Worm (Caenorhabditis elegans) whole organism, L1 larva: ENCODE data around the gene rpl-34.

Source experiments
- C04F5.9 ChIP-seq: sonication (generic microtip); optimal IDR thresholded peaks from 2 replicates; lab custom pipeline; 2016; ENCODE audit warnings: missing genetic modification characterization, missing compliant biosample characterization
- C16A3.4 ChIP-seq: fragments of 150-350 bp; optimal IDR thresholded peaks from 2 replicates; lab custom pipeline; 2014; ENCODE audit warnings: missing biosample characterization, missing genetic modification characterization
- F16B12.6 ChIP-seq: fragments of 150-350 bp; optimal IDR thresholded peaks from 2 replicates; lab custom pipeline; 2014; ENCODE audit warnings: missing biosample characterization, missing genetic modification characterization
- aly-2 ChIP-seq: fragments of 150-350 bp; optimal IDR thresholded peaks from 2 replicates; lab custom pipeline; 2014; ENCODE audit warnings: missing biosample characterization, missing genetic modification characterization
- ama-1 ChIP-seq: fragments of 150-350 bp; optimal IDR thresholded peaks from 2 replicates; lab custom pipeline; 2014
- blmp-1 ChIP-seq: fragments of 150-350 bp; optimal IDR thresholded peaks from 2 replicates; lab custom pipeline; 2014; ENCODE audit warnings: missing biosample characterization, missing genetic modification characterization
- ceh-63 ChIP-seq: fragments of 200-800 bp; sonication (Bioruptor generic); optimal IDR thresholded peaks from 2 replicates; lab custom pipeline; 2018; ENCODE audit warnings: mild to moderate bottlenecking, missing genetic modification characterization, missing compliant biosample characterization
- ceh-82 ChIP-seq, 3 experiments: fragments of 150-350 bp in 1 of 3; sonication (generic microtip) in 2 of 3; optimal IDR thresholded peaks; 2 replicates each; lab custom pipeline; 2014 to 2017; ENCODE audit warnings: missing biosample characterization in 3 of 3, missing genetic modification characterization in 3 of 3
- ceh-88 ChIP-seq: fragments of 200-800 bp; sonication (Bioruptor generic); IDR thresholded peaks from 2 replicates; pipeline ENCODE4 v1.3.6; 2022; ENCODE audit warnings: missing genetic modification characterization, missing compliant biosample characterization
- ces-1 ChIP-seq: fragments of 150-350 bp; optimal IDR thresholded peaks from 2 replicates; lab custom pipeline; 2014; ENCODE audit warnings: missing biosample characterization, missing genetic modification reagents, missing genetic modification characterization
- dpl-1 ChIP-seq, 3 experiments: fragments of 150-350 bp in 2 of 3; sonication (generic microtip) in 1 of 3; optimal IDR thresholded peaks; 2 replicates each; lab custom pipeline; 2014 to 2017; ENCODE audit warnings: missing biosample characterization in 3 of 3, missing genetic modification characterization in 3 of 3, missing genetic modification reagents in 3 of 3
- elt-2 ChIP-seq: sonication (generic microtip); optimal IDR thresholded peaks from 2 replicates; lab custom pipeline; 2016; ENCODE audit warnings: missing genetic modification characterization, mild to moderate bottlenecking, inconsistent platforms, missing compliant biosample characterization, missing genetic modification reagents
- fkh-10 ChIP-seq: sonication (generic microtip); optimal IDR thresholded peaks from 2 replicates; lab custom pipeline; 2017; ENCODE audit warnings: missing biosample characterization, missing genetic modification reagents, missing genetic modification characterization
- fkh-8 ChIP-seq: sonication (generic microtip); optimal IDR thresholded peaks from 2 replicates; lab custom pipeline; 2016; ENCODE audit warnings: mild to moderate bottlenecking, missing genetic modification characterization, missing compliant biosample characterization
- grh-1 ChIP-seq: fragments of 200-800 bp; sonication (Bioruptor generic); IDR thresholded peaks from 2 replicates; pipeline ENCODE4 v1.3.6; 2022; ENCODE audit warnings: missing genetic modification reagents, missing genetic modification characterization, missing compliant biosample characterization
- hpl-2 ChIP-seq: fragments of 150-350 bp; optimal IDR thresholded peaks from 2 replicates; lab custom pipeline; 2014; ENCODE audit warnings: missing biosample characterization, missing genetic modification reagents, missing genetic modification characterization
- lin-13 ChIP-seq: fragments of 150-350 bp; optimal IDR thresholded peaks from 2 replicates; lab custom pipeline; 2014; ENCODE audit warnings: missing biosample characterization, missing genetic modification reagents, missing genetic modification characterization
- lin-35 ChIP-seq, 2 experiments: fragments of 150-350 bp; optimal IDR thresholded peaks; 2 replicates each; lab custom pipeline; 2014; ENCODE audit warnings: missing biosample characterization in 2 of 2, missing genetic modification characterization in 2 of 2, missing genetic modification reagents in 2 of 2
- lir-3 ChIP-seq: sonication (generic microtip); optimal IDR thresholded peaks from 2 replicates; lab custom pipeline; 2016; ENCODE audit warnings: mild to moderate bottlenecking, missing genetic modification characterization, moderate library complexity, missing compliant biosample characterization; ENCODE audit not compliant: poor library complexity
- lsy-2 ChIP-seq, 2 experiments: fragments of 150-350 bp; optimal IDR thresholded peaks; 2 replicates each; lab custom pipeline; 2014; ENCODE audit warnings: missing biosample characterization in 2 of 2, missing genetic modification characterization in 2 of 2
- mdl-1 ChIP-seq, 2 experiments: fragments of 150-350 bp; optimal IDR thresholded peaks; 2 replicates each; lab custom pipeline; 2014 to 2017; ENCODE audit warnings: missing biosample characterization in 2 of 2, missing genetic modification characterization in 2 of 2, inconsistent platforms in 1 of 2
- mef-2 ChIP-seq: fragments of 150-350 bp; optimal IDR thresholded peaks from 2 replicates; lab custom pipeline; 2014; ENCODE audit warnings: missing biosample characterization, missing genetic modification characterization
- nhr-19 ChIP-seq: fragments of 200-800 bp; sonication (Bioruptor generic); conservative IDR thresholded peaks from 2 replicates; pipeline ENCODE4 v1.3.6; 2022; ENCODE audit warnings: missing genetic modification characterization, missing compliant biosample characterization
- nhr-20 ChIP-seq: sonication (generic microtip); optimal IDR thresholded peaks from 2 replicates; lab custom pipeline; 2016; ENCODE audit warnings: mild to moderate bottlenecking, missing genetic modification characterization, missing compliant biosample characterization
- nhr-237 ChIP-seq: fragments of 150-350 bp; optimal IDR thresholded peaks from 2 replicates; lab custom pipeline; 2014; ENCODE audit warnings: missing biosample characterization, missing genetic modification characterization
- nhr-28 ChIP-seq: fragments of 150-350 bp; optimal IDR thresholded peaks from 2 replicates; lab custom pipeline; 2014; ENCODE audit warnings: missing biosample characterization, missing genetic modification characterization
- nhr-76 ChIP-seq: sonication (generic microtip); optimal IDR thresholded peaks from 2 replicates; lab custom pipeline; 2017; ENCODE audit warnings: missing biosample characterization, missing genetic modification characterization
- nhr-90 ChIP-seq: sonication (generic microtip); optimal IDR thresholded peaks from 2 replicates; lab custom pipeline; 2016; ENCODE audit warnings: mild to moderate bottlenecking, missing genetic modification characterization, missing compliant biosample characterization; ENCODE audit not compliant: poor library complexity
- pag-3 ChIP-seq: sonication (generic microtip); optimal IDR thresholded peaks from 2 replicates; lab custom pipeline; 2017; ENCODE audit warnings: missing genetic modification characterization, mild to moderate bottlenecking, missing compliant biosample characterization, antibody characterized with exemption, borderline replicate concordance; ENCODE audit not compliant: insufficient read depth
- pax-3 ChIP-seq: fragments of 200-800 bp; sonication (Bioruptor generic); optimal IDR thresholded peaks from 2 replicates; lab custom pipeline; 2018; ENCODE audit warnings: mild to moderate bottlenecking, missing genetic modification characterization, moderate library complexity, missing compliant biosample characterization
- pqm-1 ChIP-seq: sonication (generic microtip); optimal IDR thresholded peaks from 3 replicates; lab custom pipeline; 2017; ENCODE audit warnings: missing biosample characterization, missing genetic modification characterization
- rnt-1 ChIP-seq: sonication (generic microtip); optimal IDR thresholded peaks from 2 replicates; lab custom pipeline; 2016; ENCODE audit warnings: mild to moderate bottlenecking, missing genetic modification characterization, moderate library complexity, missing compliant biosample characterization
- snpc-4 ChIP-seq: fragments of 150-350 bp; optimal IDR thresholded peaks from 2 replicates; lab custom pipeline; 2014; ENCODE audit warnings: missing biosample characterization, missing genetic modification characterization
- snu-23 ChIP-seq: sonication (generic microtip); optimal IDR thresholded peaks from 2 replicates; lab custom pipeline; 2016; ENCODE audit warnings: missing genetic modification characterization, missing compliant biosample characterization
- sup-37 ChIP-seq: fragments of 200-800 bp; sonication (Bioruptor generic); optimal IDR thresholded peaks from 2 replicates; lab custom pipeline; 2018; ENCODE audit warnings: mild to moderate bottlenecking, missing genetic modification characterization, missing compliant biosample characterization
- tbx-2 ChIP-seq: sonication (generic microtip); optimal IDR thresholded peaks from 2 replicates; lab custom pipeline; 2016; ENCODE audit warnings: missing genetic modification characterization, missing compliant biosample characterization
- unc-130 ChIP-seq: fragments of 150-350 bp; optimal IDR thresholded peaks from 2 replicates; lab custom pipeline; 2017; ENCODE audit warnings: missing biosample characterization, missing genetic modification characterization, inconsistent platforms
- unc-30 ChIP-seq: sonication (generic microtip); optimal IDR thresholded peaks from 2 replicates; lab custom pipeline; 2017; ENCODE audit warnings: missing biosample characterization, missing genetic modification characterization
- unc-86 ChIP-seq: sonication (generic microtip); optimal IDR thresholded peaks from 2 replicates; lab custom pipeline; 2016; ENCODE audit warnings: missing genetic modification characterization, missing compliant biosample characterization
- vab-15 ChIP-seq: sonication (generic microtip); optimal IDR thresholded peaks from 2 replicates; lab custom pipeline; 2017; ENCODE audit warnings: missing genotype, mild to moderate bottlenecking, missing genetic modification characterization, missing compliant biosample characterization
- xbp-1 ChIP-seq: sonication (generic microtip); optimal IDR thresholded peaks from 2 replicates; lab custom pipeline; 2016; ENCODE audit warnings: missing genetic modification characterization, missing compliant biosample characterization
- zag-1 ChIP-seq: fragments of 150-350 bp; optimal IDR thresholded peaks from 2 replicates; lab custom pipeline; 2014; ENCODE audit warnings: missing biosample characterization, missing genetic modification characterization
- ztf-11 ChIP-seq, 2 experiments: sonication (generic microtip); optimal IDR thresholded peaks; 2 replicates each; lab custom pipeline; 2016 to 2017; ENCODE audit warnings: missing genetic modification characterization in 2 of 2, missing biosample characterization in 1 of 2, missing compliant biosample characterization in 1 of 2

Gene rpl-34

ce11 chrIV:12268272-12269045, at the start of gene rpl-34, which contains the start of gene ppm-1.H (continued):
- no peak for TF ChIP-seq ztf-11 (tag; optimal IDR thresholded peaks at IDR 0.05; lab: Kevin White, UChicago)
- TF ChIP-seq lir-3 (tag; lab: Kevin White, UChicago) = no peak
- TF ChIP-seq zag-1 (tag; lab: Kevin White, UChicago) = no peak
- TF ChIP-seq pax-3 (tag; lab: Kevin White, UChicago) = no peak
- no peak for TF ChIP-seq mef-2 (tag; lab: Kevin White, UChicago)
- no peak for TF ChIP-seq aly-2 (tag; lab: Kevin White, UChicago)
- TF ChIP-seq fkh-10 (GFP tag; lab: Kevin White, UChicago) = no peak
- TF ChIP-seq hpl-2 (GFP tag; lab: Kevin White, UChicago) = no peak
- no peak for TF ChIP-seq nhr-237 (tag; lab: Kevin White, UChicago)
- peak; percentile 19 for TF ChIP-seq unc-86 (tag; lab: Kevin White, UChicago)
- TF ChIP-seq blmp-1 (tag; lab: Kevin White, UChicago) = peak; percentile 70
- TF ChIP-seq nhr-28 (tag; lab: Kevin White, UChicago) = no peak
- no peak for TF ChIP-seq C04F5.9 (tag; lab: Kevin White, UChicago)
- TF ChIP-seq grh-1 (GFP tag; lab: Robert Waterston, UW) = no peak
- TF ChIP-seq ceh-88 = no peak
- TF ChIP-seq elt-2 = no peak
- TF ChIP-seq snu-23 (GFP tag; lab: Kevin White, UChicago) = peak; percentile 73
- no peak for TF ChIP-seq pqm-1
- TF ChIP-seq F16B12.6 = peak; percentile 62
- TF ChIP-seq ceh-63 (GFP tag; lab: Kevin White, UChicago) = no peak
- peak; percentile 65 for TF ChIP-seq xbp-1 (tag; lab: Kevin White, UChicago)
- TF ChIP-seq dpl-1 (GFP tag; optimal IDR thresholded peaks at IDR 0.05; lab: Kevin White, UChicago) = peak; percentile 56 to 79 (median 66)
- TF ChIP-seq ama-1 (lab: Kevin White, UChicago) = no peak
- no peak for TF ChIP-seq sup-37 (GFP tag; lab: Kevin White, UChicago)
- peak; percentile 96 to 98 for TF ChIP-seq lsy-2 (tag; optimal IDR thresholded peaks at IDR 0.05; lab: Kevin White, UChicago)
- TF ChIP-seq nhr-76 (tag; lab: Kevin White, UChicago) = no peak
- peak; percentile 75 for TF ChIP-seq C16A3.4
- TF ChIP-seq mdl-1 (tag; optimal IDR thresholded peaks at IDR 0.05; lab: Kevin White, UChicago) = peak in 1 of 2 experiments; percentile 59
- TF ChIP-seq lin-35 (GFP tag; optimal IDR thresholded peaks at IDR 0.05; lab: Kevin White, UChicago) = peak; percentile 70 to 81
- TF ChIP-seq nhr-20 (tag; lab: Kevin White, UChicago) = peak; percentile 52
- TF ChIP-seq unc-130 = no peak
- peak; percentile 49 for TF ChIP-seq tbx-2 (tag; lab: Kevin White, UChicago)
- no peak for TF ChIP-seq pag-3

ce11 chrIV:12219309-12219708, 49.5 kb upstream of the rpl-34 start, which contains the start of gene F35G2.5:
Gene F35G2.5 (plus strand): TSS chrIV:12219609.
- TF ChIP-seq nhr-76 (tag; lab: Kevin White, UChicago) = no peak
- no peak for TF ChIP-seq nhr-19 (GFP tag; lab: Robert Waterston, UW)
- no peak for TF ChIP-seq ceh-82 (tag; optimal IDR thresholded peaks at IDR 0.05; lab: Kevin White, UChicago)
- TF ChIP-seq fkh-8 = no peak
- no peak for TF ChIP-seq tbx-2 (tag; lab: Kevin White, UChicago)
- TF ChIP-seq mef-2 (tag; lab: Kevin White, UChicago) = no peak
- TF ChIP-seq grh-1 (GFP tag; lab: Robert Waterston, UW) = no peak
- no peak for TF ChIP-seq unc-30 (tag; lab: Kevin White, UChicago)
- TF ChIP-seq nhr-90 (tag; lab: Kevin White, UChicago) = no peak
- TF ChIP-seq ceh-63 (GFP tag; lab: Kevin White, UChicago) = no peak
- no peak for TF ChIP-seq vab-15
- no peak for TF ChIP-seq ces-1
- no peak for TF ChIP-seq rnt-1
- TF ChIP-seq lin-13 (GFP tag; lab: Kevin White, UChicago) = no peak
- no peak for TF ChIP-seq snpc-4 (tag; lab: Kevin White, UChicago)
